Fruit fly (Drosophila melanogaster) Kc167 (cell line): ENCODE results near the gene ng1.

Experiments used
- Sin3A ChIP-seq: fragments of >200 bp; optimal IDR thresholded peaks from 2 replicates; lab custom pipeline; 2018; ENCODE audit warnings: missing external identifiers
- h ChIP-seq: fragments of >200 bp; optimal IDR thresholded peaks from 3 replicates; lab custom pipeline; 2018; ENCODE audit warnings: missing external identifiers
- psq ChIP-seq: fragments of >200 bp; optimal IDR thresholded peaks from 2 replicates; lab custom pipeline; 2017; ENCODE audit warnings: missing external identifiers
- ttk ChIP-seq: sonication (Bioruptor generic); optimal IDR thresholded peaks from 2 replicates; lab custom pipeline; 2017; ENCODE audit warnings: missing external identifiers

dm6 chrX:3249789-3250188, 7.6 kb downstream of the ng1 start, which contains the start of gene Sgs4:
- TF ChIP-seq h, result no peak
- TF ChIP-seq psq, result no peak
- TF ChIP-seq Sin3A, result no peak
- TF ChIP-seq ttk (lab: Kevin White, UChicago), result no peak
